Fruit fly (Drosophila melanogaster): ENCODE measurements around the gene sim.

The sim gene

DNA sequence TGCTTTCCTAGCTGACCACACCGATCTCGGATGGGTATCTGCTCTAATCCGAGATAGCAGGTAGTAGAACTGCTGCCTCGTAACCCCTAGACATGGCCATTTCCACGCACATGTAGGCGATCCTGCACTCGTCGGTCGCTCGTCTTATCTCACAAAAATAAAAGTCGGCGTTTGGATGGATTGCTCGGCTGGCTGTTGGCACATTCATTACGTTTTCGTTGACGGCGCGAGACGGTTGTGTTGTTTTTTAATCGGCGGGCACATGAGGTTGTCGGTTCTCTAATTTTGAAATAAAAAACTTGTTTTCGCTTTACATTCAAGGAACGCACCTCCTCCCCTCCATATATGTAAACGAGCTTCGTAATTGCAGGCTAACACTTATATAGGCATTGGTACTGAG, 25.2 kb upstream of the sim start, which contains the start of gene ry:
TSS of gene ry (plus strand) at position 206 of the 400 bp plus-strand sequence.
- TF ChIP-seq Myc (optimal IDR thresholded peaks at IDR 0.05) (no peak), Rel (GFP tag; optimal IDR thresholded peaks at IDR 0.05) (no peak), Rel (tag; optimal IDR thresholded peaks at IDR 0.05) (peak; percentile 11)

DNA sequence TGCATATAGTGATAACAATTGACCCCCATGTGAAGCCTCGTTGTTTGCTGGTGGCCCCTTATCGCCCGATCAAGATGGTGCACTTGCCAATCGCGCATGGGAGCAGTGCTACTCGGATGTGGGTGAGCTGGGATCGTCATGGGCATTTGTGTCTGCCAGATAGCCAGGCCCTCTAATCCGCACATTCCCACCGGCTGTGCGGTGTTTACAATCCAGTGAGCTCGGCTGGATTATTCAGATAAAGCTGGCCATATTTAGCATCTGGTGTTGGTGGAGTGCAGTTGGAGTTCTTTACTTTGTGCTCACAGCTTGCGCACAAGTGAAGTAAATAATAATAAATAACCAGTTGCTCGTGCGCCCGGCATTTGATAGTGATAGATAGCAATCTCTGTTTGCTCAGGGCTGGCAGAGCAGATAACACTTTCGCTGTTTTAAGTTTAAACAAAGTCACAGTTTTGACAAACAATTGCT, 24.5 kb upstream of the sim start:
- TF ChIP-seq Hr83 (GFP tag; optimal IDR thresholded peaks at IDR 0.05; ENCODE audit: poor library complexity, severe bottlenecking), result peak; percentile 39
- TF ChIP-seq ey (GFP tag; optimal IDR thresholded peaks at IDR 0.05), result no peak
- TF ChIP-seq GATAd (GFP tag; optimal IDR thresholded peaks at IDR 0.05), result no peak
- no peak for TF ChIP-seq Vsx2 (GFP tag; optimal IDR thresholded peaks at IDR 0.05; ENCODE audit: partially characterized antibody)
- peak in 1 of 2 experiments; percentile 16 for TF ChIP-seq foxo (GFP tag; optimal IDR thresholded peaks at IDR 0.05)
- no peak for TF ChIP-seq dl (GFP tag; optimal IDR thresholded peaks at IDR 0.05; ENCODE audit: insufficient read depth in 1 of 2, partially characterized antibody in 2 of 2)
- TF ChIP-seq OdsH (GFP tag; optimal IDR thresholded peaks at IDR 0.05), result no peak
- TF ChIP-seq Rel (GFP tag; optimal IDR thresholded peaks at IDR 0.05), result no peak
- TF ChIP-seq Rel (tag; optimal IDR thresholded peaks at IDR 0.05), result no peak
- TF ChIP-seq CG9705 (GFP tag; optimal IDR thresholded peaks at IDR 0.05), result no peak
- peak; percentile 15 for TF ChIP-seq br (GFP tag; optimal IDR thresholded peaks at IDR 0.05)

DNA sequence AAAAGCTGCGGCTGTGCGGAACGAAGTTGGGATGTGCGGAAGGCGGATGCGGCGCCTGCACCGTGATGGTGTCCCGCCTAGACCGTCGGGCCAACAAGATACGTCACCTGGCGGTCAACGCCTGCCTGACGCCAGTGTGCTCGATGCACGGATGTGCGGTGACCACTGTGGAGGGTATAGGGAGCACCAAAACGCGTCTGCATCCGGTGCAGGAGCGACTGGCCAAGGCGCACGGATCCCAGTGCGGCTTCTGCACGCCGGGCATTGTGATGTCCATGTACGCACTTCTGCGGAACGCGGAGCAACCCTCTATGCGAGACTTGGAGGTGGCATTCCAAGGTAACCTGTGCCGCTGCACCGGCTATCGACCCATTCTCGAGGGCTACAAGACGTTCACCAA, 23.9 kb upstream of the sim start:
- TF ChIP-seq Dfd (GFP tag; optimal IDR thresholded peaks at IDR 0.05) (no peak), dsf (GFP tag; optimal IDR thresholded peaks at IDR 0.05; ENCODE audit: borderline replicate concordance) (no peak), woc (GFP tag; optimal IDR thresholded peaks at IDR 0.05) (no peak), jim (GFP tag; optimal IDR thresholded peaks at IDR 0.05) (no peak), Vsx2 (GFP tag; optimal IDR thresholded peaks at IDR 0.05; ENCODE audit: partially characterized antibody) (no peak), sv (GFP tag; optimal IDR thresholded peaks at IDR 0.05) (no peak), Myc (optimal IDR thresholded peaks at IDR 0.05) (no peak)

DNA sequence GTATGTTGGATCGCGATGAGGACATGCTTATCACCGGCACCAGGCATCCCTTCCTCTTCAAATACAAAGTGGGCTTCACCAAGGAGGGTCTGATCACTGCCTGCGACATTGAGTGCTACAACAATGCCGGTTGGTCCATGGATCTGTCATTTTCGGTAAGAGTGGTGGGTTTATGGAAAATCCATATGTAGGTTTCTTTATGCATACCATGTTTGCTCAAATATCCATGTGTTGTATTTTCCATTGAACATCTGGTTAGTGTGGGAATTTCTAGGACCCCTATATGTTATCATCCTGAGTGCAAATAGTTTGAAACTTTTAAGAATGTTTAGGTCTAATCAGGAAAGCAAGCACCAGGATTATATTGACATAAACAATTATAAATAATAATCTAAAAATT, 21.5 kb upstream of the sim start:
- TF ChIP-seq Myc (optimal IDR thresholded peaks at IDR 0.05) (no peak), N (GFP tag; optimal IDR thresholded peaks at IDR 0.05) (no peak), Hr78 (GFP tag; optimal IDR thresholded peaks at IDR 0.05) (no peak), Abd-B (GFP tag; optimal IDR thresholded peaks at IDR 0.05) (no peak), Jra (GFP tag; optimal IDR thresholded peaks at IDR 0.05) (no peak), brk (GFP tag; optimal IDR thresholded peaks at IDR 0.05) (no peak), psq (GFP tag; optimal IDR thresholded peaks at IDR 0.05) (no peak), CG32264 (GFP tag; optimal IDR thresholded peaks at IDR 0.05) (no peak), GATAd (GFP tag; optimal IDR thresholded peaks at IDR 0.05) (no peak), sv (GFP tag; optimal IDR thresholded peaks at IDR 0.05) (no peak), pan (optimal IDR thresholded peaks at IDR 0.05) (no peak), h (GFP tag; optimal IDR thresholded peaks at IDR 0.05) (no peak), Sp1 (GFP tag; optimal IDR thresholded peaks at IDR 0.05) (no peak), CrebA (GFP tag; optimal IDR thresholded peaks at IDR 0.05; ENCODE audit: borderline replicate concordance) (no peak), OdsH (GFP tag; optimal IDR thresholded peaks at IDR 0.05) (no peak), Dif (GFP tag; optimal IDR thresholded peaks at IDR 0.05; ENCODE audit: partially characterized antibody) (no peak), woc (GFP tag; optimal IDR thresholded peaks at IDR 0.05) (no peak)

DNA sequence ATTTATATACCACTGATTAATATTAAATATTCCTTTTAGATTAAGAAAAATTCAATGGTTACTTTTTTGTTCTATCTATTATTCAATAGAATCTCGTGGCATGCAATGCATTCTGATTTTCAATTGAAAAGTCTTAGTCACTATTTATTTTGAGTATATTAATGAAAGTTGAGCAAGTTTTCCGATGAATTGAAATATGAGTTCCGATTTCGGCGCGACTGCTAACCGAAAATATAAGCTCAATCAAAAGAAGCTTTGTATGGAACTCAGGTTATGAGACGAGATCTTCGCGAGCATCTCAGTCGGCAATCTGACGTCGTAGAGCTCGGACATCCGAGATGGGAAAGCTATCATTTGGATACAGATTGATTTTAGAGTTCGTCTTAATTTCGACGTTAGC, 19.5 kb upstream of the sim start, which contains the start of gene CG11668:
TSS of gene CG11668 (plus strand) at position 301 of the 400 bp plus-strand sequence.
- no peak for TF ChIP-seq ey (GFP tag; optimal IDR thresholded peaks at IDR 0.05)

DNA sequence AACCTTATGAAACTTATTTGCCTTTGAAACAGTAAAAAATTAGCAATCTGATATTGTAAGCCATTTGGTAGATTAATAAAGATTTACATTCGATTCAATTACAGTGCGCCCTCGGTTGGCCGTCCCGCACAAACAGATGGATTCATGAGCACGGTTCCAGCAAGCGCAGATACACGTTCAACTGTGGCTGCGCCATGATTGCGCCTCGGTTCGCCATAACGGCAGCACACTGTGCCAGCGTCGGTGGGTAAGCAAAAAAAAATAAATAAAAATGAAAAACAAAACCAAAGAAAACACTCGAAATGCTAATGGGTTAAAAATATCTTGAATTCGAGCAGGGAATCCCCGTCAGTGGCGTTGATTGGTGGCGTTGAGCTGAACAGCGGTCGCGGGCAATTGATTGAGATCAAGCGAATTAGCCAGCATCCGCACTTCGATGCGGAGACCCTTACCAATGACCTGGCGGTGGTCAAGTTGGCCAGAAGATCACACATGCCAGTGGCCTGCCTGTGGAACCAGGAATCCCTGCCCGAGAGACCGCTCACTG, 18.4 kb upstream of the sim start:
- TF ChIP-seq lola (GFP tag; optimal IDR thresholded peaks at IDR 0.05) (no peak), CrebA (GFP tag; optimal IDR thresholded peaks at IDR 0.05; ENCODE audit: borderline replicate concordance) (no peak), dmrt93B (GFP tag; optimal IDR thresholded peaks at IDR 0.05) (no peak), Abd-B (GFP tag; optimal IDR thresholded peaks at IDR 0.05) (no peak), CG32264 (GFP tag; optimal IDR thresholded peaks at IDR 0.05) (no peak), dsf (GFP tag; optimal IDR thresholded peaks at IDR 0.05; ENCODE audit: borderline replicate concordance) (no peak), psq (GFP tag; optimal IDR thresholded peaks at IDR 0.05) (no peak), jim (GFP tag; optimal IDR thresholded peaks at IDR 0.05) (peak; percentile 82), Sp1 (GFP tag; optimal IDR thresholded peaks at IDR 0.05) (no peak), Hr83 (GFP tag; optimal IDR thresholded peaks at IDR 0.05; ENCODE audit: poor library complexity, severe bottlenecking) (no peak), fru (GFP tag; optimal IDR thresholded peaks at IDR 0.05) (peak; percentile 25), h (GFP tag; optimal IDR thresholded peaks at IDR 0.05) (peak; percentile 35), dl (GFP tag; optimal IDR thresholded peaks at IDR 0.05; ENCODE audit: insufficient read depth in 1 of 2, partially characterized antibody in 2 of 2) (no peak), Jra (GFP tag; optimal IDR thresholded peaks at IDR 0.05) (no peak), Hnf4 (GFP tag; optimal IDR thresholded peaks at IDR 0.05) (no peak), usp (GFP tag; optimal IDR thresholded peaks at IDR 0.05) (no peak), HLH106 (tag; optimal IDR thresholded peaks at IDR 0.05) (peak; percentile 21), sv (GFP tag; optimal IDR thresholded peaks at IDR 0.05) (no peak), tai (GFP tag; optimal IDR thresholded peaks at IDR 0.05) (no peak), br (GFP tag; optimal IDR thresholded peaks at IDR 0.05) (peak; percentile 29), pan (optimal IDR thresholded peaks at IDR 0.05) (no peak), Dif (GFP tag; optimal IDR thresholded peaks at IDR 0.05; ENCODE audit: partially characterized antibody) (no peak), Myc (optimal IDR thresholded peaks at IDR 0.05) (no peak), CG9705 (GFP tag; optimal IDR thresholded peaks at IDR 0.05) (no peak), Rel (GFP tag; optimal IDR thresholded peaks at IDR 0.05) (no peak), Rel (tag; optimal IDR thresholded peaks at IDR 0.05) (peak; percentile 92), ey (GFP tag; optimal IDR thresholded peaks at IDR 0.05) (peak; percentile 23), Hr78 (GFP tag; optimal IDR thresholded peaks at IDR 0.05) (no peak)

All from whole organism, wandering third instar larva.